Fruit fly (Drosophila melanogaster) whole organism, embryonic: Measurements from ENCODE around the gene mmy.
A peak's percentile ranks its signal among the peaks of the same experiment; 100 is the strongest.

ENCODE experiments used
- B-H2 ChIP-seq: fragments of 200-800 bp; sonication (Bioruptor generic); optimal IDR thresholded peaks from 2 replicates; lab custom pipeline; 2018; ENCODE audit warnings: missing biosample characterization, mild to moderate bottlenecking, missing genetic modification characterization
- CG1024 ChIP-seq: fragments of 200-800 bp; sonication (Bioruptor generic); IDR thresholded peaks from 2 replicates; pipeline ENCODE4 v1.3.6; 2022; ENCODE audit warnings: missing biosample characterization, missing genetic modification characterization
- CG10979 ChIP-seq: fragments of 200-800 bp; sonication (Bioruptor generic); optimal IDR thresholded peaks from 2 replicates; lab custom pipeline; 2018; ENCODE audit warnings: missing biosample characterization, mild to moderate bottlenecking, missing genetic modification characterization, moderate library complexity
- CG11247 ChIP-seq: fragments of 200-800 bp; sonication (Bioruptor generic); IDR thresholded peaks from 2 replicates; pipeline ENCODE4 v1.3.6; 2022; ENCODE audit warnings: missing biosample characterization, missing genetic modification characterization
- CG12236 ChIP-seq: fragments of 200-800 bp; sonication (Bioruptor generic); optimal IDR thresholded peaks from 2 replicates; lab custom pipeline; 2016; ENCODE audit warnings: missing biosample characterization, missing genetic modification characterization
- CG12942 ChIP-seq: fragments of 200-800 bp; sonication (Bioruptor generic); optimal IDR thresholded peaks from 3 replicates; lab custom pipeline; 2016; ENCODE audit warnings: missing biosample characterization, missing genetic modification characterization
- CG13296 ChIP-seq: fragments of 200-800 bp; sonication (Bioruptor generic); optimal IDR thresholded peaks from 3 replicates; lab custom pipeline; 2018; ENCODE audit warnings: missing biosample characterization, mild to moderate bottlenecking, missing genetic modification characterization
- CG13894 ChIP-seq: fragments of 200-800 bp; sonication (Bioruptor generic); optimal IDR thresholded peaks from 3 replicates; lab custom pipeline; 2018; ENCODE audit warnings: missing biosample characterization, mild to moderate bottlenecking, missing genetic modification characterization, moderate library complexity
- CG14860 ChIP-seq: fragments of 200-800 bp; sonication (Bioruptor generic); IDR thresholded peaks from 3 replicates; pipeline ENCODE4 v1.3.6; 2022; ENCODE audit warnings: missing biosample characterization, missing genetic modification characterization; ENCODE audit not compliant: partially characterized antibody
- CG1647 ChIP-seq: fragments of 200-800 bp; sonication (Bioruptor generic); optimal IDR thresholded peaks from 3 replicates; lab custom pipeline; 2016; ENCODE audit warnings: missing biosample characterization, missing genetic modification characterization
- CG16863 ChIP-seq: fragments of 200-800 bp; sonication (Bioruptor generic); optimal IDR thresholded peaks from 3 replicates; lab custom pipeline; 2016; ENCODE audit warnings: missing biosample characterization, missing genetic modification characterization
- CG17186 ChIP-seq: fragments of 200-800 bp; sonication (Bioruptor generic); optimal IDR thresholded peaks from 3 replicates; lab custom pipeline; 2017; ENCODE audit warnings: missing biosample characterization, missing genetic modification reagents, missing genetic modification characterization
- CG17829 ChIP-seq: fragments of 200-800 bp; optimal IDR thresholded peaks from 2 replicates; lab custom pipeline; 2019; ENCODE audit warnings: missing biosample characterization, mild to moderate bottlenecking, missing genetic modification characterization, moderate library complexity
- CG18764 ChIP-seq: fragments of 200-800 bp; sonication (Bioruptor generic); optimal IDR thresholded peaks from 3 replicates; lab custom pipeline; 2016; ENCODE audit warnings: missing biosample characterization, missing genetic modification characterization
- CG2889 ChIP-seq: fragments of 200-800 bp; sonication (Bioruptor generic); IDR thresholded peaks from 3 replicates; pipeline ENCODE4 v1.3.6; 2022; ENCODE audit warnings: missing biosample characterization, missing genetic modification characterization
- CG30403 ChIP-seq: fragments of 200-800 bp; sonication (Bioruptor generic); optimal IDR thresholded peaks from 3 replicates; lab custom pipeline; 2016; ENCODE audit warnings: missing biosample characterization, missing genetic modification characterization
- CG31365 ChIP-seq: fragments of 200-800 bp; sonication (Bioruptor generic); optimal IDR thresholded peaks from 2 replicates; lab custom pipeline; 2018; ENCODE audit warnings: missing biosample characterization, mild to moderate bottlenecking, missing genetic modification characterization
- CG42726 ChIP-seq: fragments of 200-800 bp; sonication (Bioruptor generic); IDR thresholded peaks from 2 replicates; pipeline ENCODE4 v1.3.6; 2022; ENCODE audit warnings: missing biosample characterization, missing genetic modification characterization; ENCODE audit not compliant: partially characterized antibody
- CG6765 ChIP-seq: fragments of 200-800 bp; sonication (Bioruptor generic); optimal IDR thresholded peaks from 3 replicates; lab custom pipeline; 2017; ENCODE audit warnings: missing biosample characterization, mild to moderate bottlenecking, missing genetic modification characterization
- CG7786 ChIP-seq: fragments of 200-800 bp; sonication (Bioruptor generic); optimal IDR thresholded peaks from 2 replicates; lab custom pipeline; 2016; ENCODE audit warnings: missing biosample characterization, missing genetic modification characterization
- CG8944 ChIP-seq: fragments of 200-800 bp; sonication (Bioruptor generic); optimal IDR thresholded peaks from 3 replicates; lab custom pipeline; 2016; ENCODE audit warnings: missing biosample characterization, missing genetic modification characterization
- CG9437 ChIP-seq: fragments of 200-800 bp; sonication (Bioruptor generic); optimal IDR thresholded peaks from 2 replicates; lab custom pipeline; 2018; ENCODE audit warnings: missing biosample characterization, mild to moderate bottlenecking, missing genetic modification characterization
- E2f2 ChIP-seq: fragments of 200-800 bp; sonication (Bioruptor generic); IDR thresholded peaks from 2 replicates; pipeline ENCODE4 v1.3.6; 2022; ENCODE audit warnings: missing biosample characterization, missing genetic modification characterization
- ERR ChIP-seq: fragments of 200-800 bp; sonication (Bioruptor generic); optimal IDR thresholded peaks from 2 replicates; lab custom pipeline; 2016; ENCODE audit warnings: missing biosample characterization, missing genetic modification characterization
- Fer1 ChIP-seq: fragments of 200-800 bp; sonication (Bioruptor generic); optimal IDR thresholded peaks from 2 replicates; lab custom pipeline; 2017; ENCODE audit warnings: missing biosample characterization, mild to moderate bottlenecking, missing genetic modification characterization
- GATAe ChIP-seq: fragments of 200-800 bp; sonication (Bioruptor generic); conservative IDR thresholded peaks from 2 replicates; pipeline ENCODE4 v1.3.6; 2022; ENCODE audit warnings: missing biosample characterization, missing genetic modification characterization
- HLH4C ChIP-seq: fragments of 200-800 bp; sonication (Bioruptor generic); IDR thresholded peaks from 3 replicates; pipeline ENCODE4 v1.3.6; 2022; ENCODE audit warnings: missing biosample characterization, missing genetic modification characterization; ENCODE audit not compliant: partially characterized antibody
- HLH54F ChIP-seq: fragments of 200-800 bp; sonication (Bioruptor generic); optimal IDR thresholded peaks from 3 replicates; lab custom pipeline; 2016; ENCODE audit warnings: missing biosample characterization, missing genetic modification characterization
- Hey ChIP-seq: fragments of 200-800 bp; sonication (Bioruptor generic); optimal IDR thresholded peaks from 3 replicates; lab custom pipeline; 2018; ENCODE audit warnings: missing biosample characterization, mild to moderate bottlenecking, missing genetic modification characterization
- Hmx ChIP-seq: fragments of 200-800 bp; sonication (Bioruptor generic); optimal IDR thresholded peaks from 2 replicates; lab custom pipeline; 2016; ENCODE audit warnings: missing biosample characterization, missing genetic modification characterization
- MTF-1 ChIP-seq: fragments of 200-800 bp; sonication (Bioruptor generic); optimal IDR thresholded peaks from 2 replicates; lab custom pipeline; 2018; ENCODE audit warnings: missing biosample characterization, mild to moderate bottlenecking, missing genetic modification characterization, borderline replicate concordance
- NfI ChIP-seq: fragments of 200-800 bp; sonication (Bioruptor generic); optimal IDR thresholded peaks from 3 replicates; lab custom pipeline; 2018; ENCODE audit warnings: missing biosample characterization, mild to moderate bottlenecking, missing genetic modification characterization, moderate library complexity
- Oaz ChIP-seq: fragments of 200-800 bp; sonication (Bioruptor generic); IDR thresholded peaks from 2 replicates; pipeline ENCODE4 v1.3.6; 2022; ENCODE audit warnings: missing biosample characterization, missing genetic modification characterization
- Sox100B ChIP-seq: fragments of 200-800 bp; sonication (Bioruptor generic); optimal IDR thresholded peaks from 3 replicates; lab custom pipeline; 2018; ENCODE audit warnings: missing biosample characterization, mild to moderate bottlenecking, missing genetic modification characterization
- Tbp ChIP-seq: fragments of >200 bp; optimal IDR thresholded peaks from 2 replicates; lab custom pipeline; 2018; ENCODE audit warnings: missing biosample characterization, missing genetic modification characterization
- ac ChIP-seq: fragments of 200-800 bp; sonication (Bioruptor generic); optimal IDR thresholded peaks from 3 replicates; lab custom pipeline; 2017; ENCODE audit warnings: missing biosample characterization, mild to moderate bottlenecking, missing genetic modification characterization
- bigmax ChIP-seq: fragments of 200-800 bp; sonication (Bioruptor generic); optimal IDR thresholded peaks from 2 replicates; lab custom pipeline; 2018; ENCODE audit warnings: missing biosample characterization, mild to moderate bottlenecking, missing genetic modification characterization
- bsh ChIP-seq, 2 experiments: fragments of 200-800 bp; sonication (Bioruptor generic); optimal IDR thresholded peaks; 2 replicates each; lab custom pipeline; 2017 to 2018; ENCODE audit warnings: mild to moderate bottlenecking in 2 of 2, missing biosample characterization in 2 of 2, missing genetic modification characterization in 2 of 2, moderate library complexity in 1 of 2
- cg ChIP-seq: fragments of 200-800 bp; sonication (Bioruptor generic); optimal IDR thresholded peaks from 3 replicates; lab custom pipeline; 2019; ENCODE audit warnings: missing biosample characterization, mild to moderate bottlenecking, missing genetic modification characterization, moderate library complexity
- crp ChIP-seq, 2 experiments: fragments of 200-800 bp; sonication (Bioruptor generic); optimal IDR thresholded peaks; 2 replicates in 1 of 2; 3 replicates in 1 of 2; lab custom pipeline; 2017; ENCODE audit warnings: missing biosample characterization in 2 of 2, missing genetic modification characterization in 2 of 2, mild to moderate bottlenecking in 1 of 2, moderate library complexity in 1 of 2
- dan ChIP-seq: fragments of 200-800 bp; sonication (Bioruptor generic); IDR thresholded peaks from 2 replicates; pipeline ENCODE4 v1.3.6; 2022; ENCODE audit warnings: missing biosample characterization, missing genetic modification characterization
- exex ChIP-seq: fragments of 200-800 bp; sonication (Bioruptor generic); optimal IDR thresholded peaks from 4 replicates; lab custom pipeline; 2018; ENCODE audit warnings: missing biosample characterization, mild to moderate bottlenecking, missing genetic modification characterization, moderate library complexity
- fd102C ChIP-seq: fragments of 200-800 bp; sonication (Bioruptor generic); optimal IDR thresholded peaks from 2 replicates; lab custom pipeline; 2018; ENCODE audit warnings: missing biosample characterization, mild to moderate bottlenecking, missing genetic modification characterization, moderate library complexity
- gt ChIP-seq: fragments of 200-800 bp; sonication (Bioruptor generic); IDR thresholded peaks from 2 replicates; pipeline ENCODE4 v1.3.6; 2022; ENCODE audit warnings: missing biosample characterization, missing genetic modification characterization
- hkb ChIP-seq, 2 experiments: fragments of 200-800 bp in 1 of 2; fragments of >200 bp in 1 of 2; sonication (Bioruptor generic) in 1 of 2; IDR thresholded peaks in 1 of 2; optimal IDR thresholded peaks in 1 of 2; 2 replicates each; pipeline versions ENCODE4 v1.3.6 to Lab custom; 2017 to 2022; ENCODE audit warnings: missing biosample characterization in 1 of 2, missing genetic modification characterization in 1 of 2
- lbe ChIP-seq: fragments of 200-800 bp; sonication (Bioruptor generic); optimal IDR thresholded peaks from 2 replicates; lab custom pipeline; 2016; ENCODE audit warnings: missing biosample characterization, mild to moderate bottlenecking, missing genetic modification characterization
- pfk ChIP-seq: fragments of 200-800 bp; sonication (Bioruptor generic); optimal IDR thresholded peaks from 2 replicates; lab custom pipeline; 2018; ENCODE audit warnings: missing biosample characterization, mild to moderate bottlenecking, missing genetic modification characterization, moderate library complexity
- repo ChIP-seq: fragments of 200-800 bp; sonication (Bioruptor generic); optimal IDR thresholded peaks from 2 replicates; lab custom pipeline; 2016; ENCODE audit warnings: missing biosample characterization, missing genetic modification characterization
- shn ChIP-seq: fragments of 200-800 bp; sonication (Bioruptor generic); optimal IDR thresholded peaks from 3 replicates; lab custom pipeline; 2016; ENCODE audit warnings: missing biosample characterization, missing genetic modification characterization
- tap ChIP-seq: fragments of 200-800 bp; optimal IDR thresholded peaks from 3 replicates; lab custom pipeline; 2019; ENCODE audit warnings: missing biosample characterization, mild to moderate bottlenecking, missing genetic modification characterization, moderate library complexity
- tx ChIP-seq: fragments of 200-800 bp; sonication (Bioruptor generic); optimal IDR thresholded peaks from 2 replicates; lab custom pipeline; 2016; ENCODE audit warnings: missing biosample characterization, missing genetic modification characterization

The mmy gene

dm6 chr2L:6465497-6465896, 8.2 kb downstream of the mmy start, which contains the start of gene Rchy1 (continued):
- no peak for TF ChIP-seq HLH54F (GFP tag; lab: Kevin White, UChicago)
- peak; percentile 32 for TF ChIP-seq MTF-1 (GFP tag; lab: Kevin White, UChicago)
- no peak for TF ChIP-seq fd102C (GFP tag; lab: Kevin White, UChicago)
- no peak for TF ChIP-seq CG18764 (GFP tag; lab: Kevin White, UChicago)
- TF ChIP-seq CG31365 (tag; lab: Kevin White, UChicago) = peak; percentile 43
- peak in 1 of 2 experiments; percentile 0 for TF ChIP-seq bsh (GFP tag; optimal IDR thresholded peaks at IDR 0.05; lab: Kevin White, UChicago)
- no peak for TF ChIP-seq cg (GFP tag; lab: Kevin White, UChicago)
- no peak for TF ChIP-seq Sox100B
- peak; percentile 65 for TF ChIP-seq Fer1 (GFP tag; lab: Kevin White, UChicago)
- TF ChIP-seq NfI (GFP tag; lab: Kevin White, UChicago) = peak; percentile 54
- no peak for TF ChIP-seq bigmax
- TF ChIP-seq CG1647 (GFP tag; lab: Kevin White, UChicago) = no peak
- TF ChIP-seq CG13296 (GFP tag; lab: Kevin White, UChicago) = peak; percentile 70
- TF ChIP-seq CG10979 (tag; lab: Kevin White, UChicago) = no peak
- TF ChIP-seq CG13894 = peak; percentile 72
- no peak for TF ChIP-seq crp (GFP tag; optimal IDR thresholded peaks at IDR 0.05; lab: Kevin White, UChicago)
- TF ChIP-seq ERR (GFP tag; lab: Kevin White, UChicago) = no peak
- TF ChIP-seq CG16863 (GFP tag; lab: Kevin White, UChicago) = no peak
- TF ChIP-seq ac (GFP tag; lab: Kevin White, UChicago) = no peak
- no peak for TF ChIP-seq exex
- TF ChIP-seq gt (GFP tag; lab: Robert Waterston, UW) = no peak
- no peak; the same call in 1 of the 2 replicates for TF ChIP-seq CG42726 (GFP tag; lab: Robert Waterston, UW)
- TF ChIP-seq CG17829 = no peak
- no peak for TF ChIP-seq lbe (GFP tag; lab: Kevin White, UChicago)
- TF ChIP-seq CG6765 (GFP tag; lab: Kevin White, UChicago) = peak; percentile 49
- TF ChIP-seq tx (GFP tag; lab: Kevin White, UChicago) = no peak
- no peak for TF ChIP-seq HLH4C (GFP tag; lab: Robert Waterston, UW)
- TF ChIP-seq CG30403 (GFP tag; lab: Kevin White, UChicago) = no peak
- no peak for TF ChIP-seq CG14860 (GFP tag; lab: Robert Waterston, UW)
- TF ChIP-seq Oaz (GFP tag; lab: Robert Waterston, UW) = no peak
- TF ChIP-seq tap = no peak
- TF ChIP-seq Tbp = no peak
- TF ChIP-seq CG7786 = no peak
- peak; percentile 58 for TF ChIP-seq E2f2 (GFP tag; lab: Robert Waterston, UW)
- no peak for TF ChIP-seq pfk (GFP tag; lab: Kevin White, UChicago)
- TF ChIP-seq dan (GFP tag; lab: Robert Waterston, UW) = no peak
- no peak for TF ChIP-seq CG8944
- TF ChIP-seq Hey (tag; lab: Kevin White, UChicago) = no peak
- peak; percentile 26 for TF ChIP-seq B-H2
- no peak for TF ChIP-seq CG17186 (GFP tag; lab: Kevin White, UChicago)
- no peak for TF ChIP-seq shn (GFP tag; lab: Kevin White, UChicago)
- no peak for TF ChIP-seq hkb (optimal IDR thresholded peaks at IDR 0.05; lab: Kevin White, UChicago)
- TF ChIP-seq hkb (GFP tag; IDR thresholded peaks at IDR 0.05; lab: Robert Waterston, UW) = peak; percentile 51; the same call in 1 of the 2 replicates
- TF ChIP-seq CG9437 = no peak
- no peak for TF ChIP-seq CG12236 (GFP tag; lab: Kevin White, UChicago)
- no peak for TF ChIP-seq Hmx
- no peak for TF ChIP-seq repo
- no peak for TF ChIP-seq CG12942
- TF ChIP-seq CG1024 (GFP tag; lab: Robert Waterston, UW) = no peak
- TF ChIP-seq GATAe (GFP tag; lab: Robert Waterston, UW) = no peak
- TF ChIP-seq CG2889 = no peak
- TF ChIP-seq CG11247 = peak; percentile 8; the same call in 1 of the 2 replicates
